Worm (Caenorhabditis elegans) whole organism, early embryonic: ENCODE results near the gene C05C9.3.

Experiments used
- aly-1 ChIP-seq: sonication (generic microtip); optimal IDR thresholded peaks from 2 replicates; lab custom pipeline; 2016; ENCODE audit warnings: missing genetic modification characterization, missing compliant biosample characterization
- ama-1 ChIP-seq: fragments of 150-350 bp; optimal IDR thresholded peaks from 2 replicates; lab custom pipeline; 2014
- flt-1 ChIP-seq: fragments of 200-800 bp; sonication (Bioruptor generic); IDR thresholded peaks from 2 replicates; pipeline ENCODE4 v1.3.6; 2022; ENCODE audit warnings: missing genetic modification characterization, missing compliant biosample characterization
- hmbx-1 ChIP-seq: sonication (generic microtip); optimal IDR thresholded peaks from 2 replicates; lab custom pipeline; 2016; ENCODE audit warnings: mild to moderate bottlenecking, missing genetic modification characterization, missing compliant biosample characterization
- hnd-1 ChIP-seq: sonication (generic microtip); optimal IDR thresholded peaks from 2 replicates; lab custom pipeline; 2016; ENCODE audit warnings: missing genetic modification characterization, missing compliant biosample characterization
- sea-1 ChIP-seq: fragments of 200-800 bp; sonication (Bioruptor generic); conservative IDR thresholded peaks from 2 replicates; pipeline ENCODE4 v1.3.6; 2022; ENCODE audit warnings: missing genetic modification characterization, missing compliant biosample characterization

DNA sequence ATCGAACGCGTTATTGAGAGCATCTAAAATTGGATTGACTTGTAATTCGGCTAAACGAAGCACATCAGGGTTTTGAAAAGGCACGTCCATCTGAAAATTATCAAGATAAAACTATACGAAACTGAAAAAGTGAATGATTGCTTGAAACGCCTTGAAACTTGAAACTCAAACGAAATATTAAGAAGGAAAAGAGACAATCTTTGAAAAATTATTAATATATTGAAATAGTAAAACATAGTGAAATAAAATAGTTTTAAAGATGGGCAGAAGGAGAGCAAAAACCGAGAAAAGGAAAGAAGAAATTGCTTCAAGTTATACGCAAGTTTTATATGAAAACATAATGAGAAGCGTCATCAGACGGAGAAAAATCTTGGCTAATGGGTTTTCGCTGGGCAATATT, 54.5 kb downstream of the C05C9.3 start, which contains the start of gene W02H3.3:
- TF ChIP-seq hmbx-1: no peak
- TF ChIP-seq hnd-1 (tag; lab: Kevin White, UChicago): no peak
- no peak for TF ChIP-seq aly-1
- no peak for TF ChIP-seq ama-1 (lab: Kevin White, UChicago)
- no peak for TF ChIP-seq flt-1 (GFP tag; lab: Robert Waterston, UW)
- no peak for TF ChIP-seq sea-1 (GFP tag; lab: Robert Waterston, UW)
